Fruit fly (Drosophila melanogaster) whole organism, pupa: ENCODE results near the gene CG33923.

Experiments
- CG14655 ChIP-seq: fragments of 200-800 bp; sonication (Bioruptor generic); optimal IDR thresholded peaks from 3 replicates; lab custom pipeline; 2017; ENCODE audit warnings: mild to moderate bottlenecking, missing biosample characterization, missing genetic modification reagents, missing genetic modification characterization
- fd96Ca ChIP-seq: fragments of 200-800 bp; sonication (Bioruptor generic); IDR thresholded peaks from 3 replicates; pipeline ENCODE4 v1.3.6; 2022; ENCODE audit warnings: missing biosample characterization, missing genetic modification characterization

DNA sequence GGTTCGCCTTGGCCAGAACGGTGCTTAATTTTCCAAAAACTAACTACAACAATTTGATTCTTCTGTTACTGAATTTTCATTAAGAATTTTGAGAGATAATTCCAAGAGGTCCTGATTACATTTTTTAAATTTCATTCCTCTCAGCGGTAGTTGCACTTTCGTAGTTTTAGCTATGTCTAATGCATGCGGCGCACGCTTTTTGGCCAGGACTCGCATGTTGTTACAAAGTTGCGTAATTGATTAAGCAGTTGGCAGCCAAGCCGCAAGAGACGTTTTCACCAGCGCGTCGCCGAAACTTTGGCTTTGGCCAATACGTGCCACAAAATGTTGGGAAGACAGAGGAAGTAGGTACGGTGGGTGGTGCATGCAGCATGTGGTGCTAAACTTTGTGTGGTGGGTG, 13.9 kb upstream of the CG33923 start, which contains the start of gene CG5565:
- TF ChIP-seq CG14655 (GFP tag; lab: Kevin White, UChicago): no peak
- TF ChIP-seq fd96Ca (GFP tag; lab: Robert Waterston, UW): no peak
